Worm (Caenorhabditis elegans) whole organism, L3 larva: Measurements from ENCODE around the gene nas-28.

ENCODE experiments used
- ama-1 ChIP-seq: fragments of 150-350 bp; optimal IDR thresholded peaks from 2 replicates; lab custom pipeline; 2018
- ceh-82 ChIP-seq: fragments of 150-350 bp; optimal IDR thresholded peaks from 2 replicates; lab custom pipeline; 2014; ENCODE audit warnings: missing biosample characterization, missing genetic modification characterization
- ceh-9 ChIP-seq: sonication (generic microtip); optimal IDR thresholded peaks from 2 replicates; lab custom pipeline; 2018; ENCODE audit warnings: missing biosample characterization, missing genetic modification characterization
- egl-27 ChIP-seq: sonication (generic microtip); optimal IDR thresholded peaks from 4 replicates; lab custom pipeline; 2017; ENCODE audit warnings: missing biosample characterization, missing genetic modification reagents, missing genetic modification characterization
- jun-1 ChIP-seq: fragments of 150-350 bp; optimal IDR thresholded peaks from 2 replicates; lab custom pipeline; 2014; ENCODE audit warnings: missing biosample characterization, missing genetic modification reagents, missing genetic modification characterization
- lin-15B ChIP-seq: fragments of 150-350 bp; optimal IDR thresholded peaks from 2 replicates; lab custom pipeline; 2014; ENCODE audit warnings: missing biosample characterization, missing genetic modification characterization
- lin-39 ChIP-seq: fragments of 150-350 bp; optimal IDR thresholded peaks from 2 replicates; lab custom pipeline; 2018; ENCODE audit warnings: missing biosample characterization, missing genetic modification reagents, missing genetic modification characterization
- nfya-1 ChIP-seq: sonication (generic microtip); optimal IDR thresholded peaks from 2 replicates; lab custom pipeline; 2017; ENCODE audit warnings: missing genetic modification characterization, mild to moderate bottlenecking, missing compliant biosample characterization, antibody characterized with exemption, moderate library complexity; ENCODE audit not compliant: insufficient read depth
- nhr-12 ChIP-seq: fragments of 150-350 bp; optimal IDR thresholded peaks from 2 replicates; lab custom pipeline; 2014; ENCODE audit warnings: missing biosample characterization, missing genetic modification characterization
- nhr-237 ChIP-seq: fragments of 150-350 bp; optimal IDR thresholded peaks from 2 replicates; lab custom pipeline; 2014; ENCODE audit warnings: missing biosample characterization, missing genetic modification characterization
- snpc-4 ChIP-seq: fragments of 150-350 bp; optimal IDR thresholded peaks from 2 replicates; lab custom pipeline; 2014; ENCODE audit warnings: missing biosample characterization, missing genetic modification characterization
- zag-1 ChIP-seq: fragments of 150-350 bp; optimal IDR thresholded peaks from 2 replicates; lab custom pipeline; 2014; ENCODE audit warnings: missing biosample characterization, missing genetic modification characterization
- ztf-11 ChIP-seq: fragments of 150-350 bp; optimal IDR thresholded peaks from 2 replicates; lab custom pipeline; 2014; ENCODE audit warnings: missing biosample characterization, missing genetic modification characterization

- no peak for TF ChIP-seq egl-27
- no peak for TF ChIP-seq ceh-82 (tag; lab: Kevin White, UChicago)
- no peak for TF ChIP-seq lin-39 (tag; lab: Kevin White, UChicago)
- TF ChIP-seq ama-1 (lab: Kevin White, UChicago) = no peak
- no peak for TF ChIP-seq ztf-11 (tag; lab: Kevin White, UChicago)
- no peak for TF ChIP-seq nhr-12 (tag; lab: Kevin White, UChicago)
- TF ChIP-seq snpc-4 (tag; lab: Kevin White, UChicago) = no peak
- no peak for TF ChIP-seq nhr-237 (tag; lab: Kevin White, UChicago)
- no peak for TF ChIP-seq nfya-1 (tag; lab: Kevin White, UChicago)
- no peak for TF ChIP-seq zag-1
- no peak for TF ChIP-seq jun-1 (tag; lab: Kevin White, UChicago)
- no peak for TF ChIP-seq ceh-9 (tag; lab: Kevin White, UChicago)
- TF ChIP-seq lin-15B (tag; lab: Kevin White, UChicago) = no peak
Observed at ce11 chrIII:6146797-6147196, 36.2 kb downstream of the nas-28 start.
